Fruit fly (Drosophila melanogaster): Measurements from ENCODE around the gene Sclp.

- no peak for TF ChIP-seq h (optimal IDR thresholded peaks at IDR 0.05)
- no peak for TF ChIP-seq psq (optimal IDR thresholded peaks at IDR 0.05)
- no peak for TF ChIP-seq Myc (optimal IDR thresholded peaks at IDR 0.05)
- TF ChIP-seq insv (optimal IDR thresholded peaks at IDR 0.05), result no peak
- TF ChIP-seq ttk (optimal IDR thresholded peaks at IDR 0.05), result no peak
- TF ChIP-seq Sin3A (optimal IDR thresholded peaks at IDR 0.05), result no peak
Measured at dm6 chrX:11882447-11882846, 42.0 kb downstream of the Sclp start.

All from Kc167 (cell line).